Worm (Caenorhabditis elegans): ENCODE results near the gene ZK688.12.
"Not testable (repeated sequence)": the region's sequence is repeated elsewhere in the genome, so short reads cannot be mapped to it uniquely, and the experiment has no call there.

Gene ZK688.12

ce11 chrIII:7913488-7913887 lies at the start of gene ZK688.12:
TSS of gene ZK688.12 (minus strand) at chrIII:7913588.
- TF ChIP-seq ztf-25 (GFP tag; IDR thresholded peaks at IDR 0.05) (no peak), snpc-1.3 (tag; optimal IDR thresholded peaks at IDR 0.05; ENCODE audit: insufficient read depth) (no peak), chd-7 (tag; optimal IDR thresholded peaks at IDR 0.05) (no peak), F22D6.2 (tag; optimal IDR thresholded peaks at IDR 0.05) (no peak), hsf-1 (GFP tag; IDR thresholded peaks at IDR 0.05) (no peak), xnd-1 (tag; optimal IDR thresholded peaks at IDR 0.05) (no peak), madf-8 (GFP tag; conservative IDR thresholded peaks at IDR 0.05) (no peak), snpc-3.4 (tag; optimal IDR thresholded peaks at IDR 0.05) (no peak)

- not testable (repeated sequence) for TF ChIP-seq nhr-27 (tag; optimal IDR thresholded peaks at IDR 0.05); bed-1 (GFP tag; IDR thresholded peaks at IDR 0.05); ztf-18 (tag; optimal IDR thresholded peaks at IDR 0.05)
Measured at ce11 chrIII:7962641-7963040, 49.3 kb upstream of the ZK688.12 start, which contains the start of gene F54H12.4. TSS of gene F54H12.4 (minus strand) at chrIII:7962741.

DNA sequence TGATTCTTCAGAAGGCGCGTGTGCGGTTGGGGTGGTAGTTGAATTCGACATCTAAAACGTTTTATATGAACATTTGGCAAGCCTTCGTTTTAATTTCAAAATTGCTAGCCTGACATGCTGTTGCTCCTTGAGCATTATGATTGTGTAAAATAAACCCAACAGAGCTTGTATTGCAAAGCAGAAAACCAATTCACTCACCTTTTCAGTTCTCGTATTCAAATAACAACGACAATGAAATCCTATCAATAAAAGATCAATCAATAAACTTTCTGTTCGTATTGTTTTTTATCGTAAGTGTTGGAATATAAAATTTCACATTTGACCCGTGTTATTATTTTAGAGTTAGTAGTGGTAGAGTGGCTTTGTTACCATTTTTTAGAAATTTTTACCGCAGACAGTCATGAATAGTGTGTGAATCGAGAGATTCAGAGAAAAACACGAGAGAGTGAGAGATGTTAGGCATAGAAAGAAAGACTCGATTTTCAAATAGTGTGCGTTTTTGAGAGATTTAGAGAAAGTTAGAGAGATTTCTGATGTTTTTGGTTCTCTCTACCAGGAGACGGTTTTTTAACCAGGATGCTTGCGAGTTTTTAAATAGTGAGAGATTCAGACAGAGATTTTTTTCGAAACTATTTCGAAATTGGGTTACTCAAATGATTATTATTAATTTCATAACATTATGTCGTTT lies 45.7 kb upstream of the ZK688.12 start, which contains the start of gene F54H12.10:
F54H12.10 (minus strand) TSS at position 51 of the 688 bp plus-strand sequence.
- TF ChIP-seq B0261.1 (tag; optimal IDR thresholded peaks at IDR 0.05) = peak; percentile 43
- TF ChIP-seq cebp-1 (GFP tag; IDR thresholded peaks at IDR 0.05) = not testable (repeated sequence)
- peak; percentile 40 for TF ChIP-seq cebp-1 (tag; optimal IDR thresholded peaks at IDR 0.05)
- TF ChIP-seq nfyb-1 (GFP tag; IDR thresholded peaks at IDR 0.05) = peak; percentile 58; the same call in 1 of the 2 replicates
- TF ChIP-seq hmg-1.2 (GFP tag; IDR thresholded peaks at IDR 0.05) = peak; percentile 72; the same call in 1 of the 2 replicates
- peak; percentile 32 for TF ChIP-seq rpc-1 (optimal IDR thresholded peaks at IDR 0.05)
- TF ChIP-seq rpc-1 (tag; optimal IDR thresholded peaks at IDR 0.05) = peak; percentile 66
- peak; percentile 0 for TF ChIP-seq tbp1 (GFP tag; optimal IDR thresholded peaks at IDR 0.05)

- TF ChIP-seq hmg-1.2 (GFP tag; IDR thresholded peaks at IDR 0.05) (peak; percentile 85), T07F8.4 (tag; optimal IDR thresholded peaks at IDR 0.05) (no peak)
Measured at ce11 chrIII:7958085-7958484, 44.7 kb upstream of the ZK688.12 start, which contains the start of gene C29E4.11. TSS of gene C29E4.11 (minus strand) at chrIII:7958114.

DNA sequence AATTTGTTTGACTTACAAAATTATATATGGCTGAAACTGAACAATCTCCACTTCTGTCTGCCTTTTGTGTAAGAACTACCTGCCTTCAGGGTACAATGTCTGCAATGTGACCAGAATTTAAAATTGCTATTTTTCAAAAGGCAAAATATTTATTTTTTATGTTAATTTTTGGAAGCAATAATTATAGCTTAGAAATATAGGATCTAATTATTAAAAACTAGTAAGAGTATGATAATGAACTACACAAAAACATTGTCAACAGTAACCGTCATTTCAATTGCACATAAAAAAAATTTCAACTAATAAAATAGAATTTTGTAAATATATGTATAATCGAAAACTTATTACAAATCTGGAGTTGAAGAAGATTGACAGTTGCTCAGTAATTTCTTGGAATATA lies 43.6 kb upstream of the ZK688.12 start, which contains the start of gene C29E4.9:
C29E4.9 (minus strand) TSS at position 101 of the 400 bp plus-strand sequence.
- no peak for TF ChIP-seq F57A8.1 (GFP tag; optimal IDR thresholded peaks at IDR 0.05)
- TF ChIP-seq bed-2 (GFP tag; IDR thresholded peaks at IDR 0.05) = no peak

DNA sequence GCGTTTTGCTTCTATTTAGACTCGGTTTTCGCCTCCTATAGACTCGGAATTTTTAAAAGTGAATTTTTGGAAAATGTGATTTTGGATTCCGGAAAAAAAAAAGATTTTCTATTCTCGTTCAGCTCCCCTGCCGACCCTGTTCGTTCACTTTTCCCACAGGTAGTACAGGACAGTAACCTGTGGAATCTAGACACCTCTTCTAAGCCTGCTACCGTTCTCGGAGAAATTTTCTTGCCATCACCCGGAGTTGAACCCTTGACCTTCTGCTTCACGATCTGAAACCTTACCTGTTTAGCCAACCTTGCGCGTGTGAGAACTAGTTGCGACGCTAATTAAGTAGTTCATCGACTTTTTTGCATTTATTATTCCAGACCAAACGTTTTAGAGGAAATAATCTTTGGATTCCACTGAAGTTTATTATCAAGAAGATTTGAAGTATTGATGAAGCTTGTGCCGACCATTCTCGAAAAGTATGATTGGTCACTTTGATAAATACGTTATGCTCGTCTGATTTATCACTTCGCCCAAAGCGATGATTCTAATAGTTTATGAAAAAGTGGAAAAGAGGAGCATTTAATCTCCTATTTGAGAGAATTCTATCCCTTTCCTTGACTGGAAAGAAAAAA lies 40.4 kb upstream of the ZK688.12 start:
- TF ChIP-seq F37B4.10 (GFP tag; IDR thresholded peaks at IDR 0.05) (0 out of 2 replicates have a peak, but pooled peaks have one; percentile 78), ztf-25 (GFP tag; IDR thresholded peaks at IDR 0.05) (0 out of 2 replicates have a peak, but pooled peaks have one; percentile 42), egl-44 (GFP tag; IDR thresholded peaks at IDR 0.05) (peak; percentile 91), ceh-58 (GFP tag; IDR thresholded peaks at IDR 0.05) (0 out of 2 replicates have a peak, but pooled peaks have one; percentile 85), C17E4.6 (GFP tag; IDR thresholded peaks at IDR 0.05) (peak; percentile 61; the same call in 1 of the 2 replicates), attf-6 (GFP tag; IDR thresholded peaks at IDR 0.05) (peak; percentile 73), rpc-1 (optimal IDR thresholded peaks at IDR 0.05) (peak; percentile 2), rpc-1 (tag; optimal IDR thresholded peaks at IDR 0.05) (peak; percentile 59), ekl-4 (GFP tag; IDR thresholded peaks at IDR 0.05) (peak; percentile 62; the same call in 1 of the 2 replicates), attf-3 (GFP tag; conservative IDR thresholded peaks at IDR 0.05) (peak; percentile 47; the same call in 1 of the 2 replicates), D2030.7 (GFP tag; IDR thresholded peaks at IDR 0.05) (peak; percentile 87), madf-3 (GFP tag; IDR thresholded peaks at IDR 0.05) (peak; percentile 54; the same call in 1 of the 2 replicates), hmg-1.2 (GFP tag; IDR thresholded peaks at IDR 0.05) (peak; percentile 39), cebp-2 (GFP tag; IDR thresholded peaks at IDR 0.05) (0 out of 2 replicates have a peak, but pooled peaks have one; percentile 49), F39B2.1 (GFP tag; IDR thresholded peaks at IDR 0.05) (0 out of 2 replicates have a peak, but pooled peaks have one; percentile 63), Y95B8A.8 (GFP tag; IDR thresholded peaks at IDR 0.05) (peak; percentile 54; the same call in 1 of the 2 replicates), hsf-1 (GFP tag; IDR thresholded peaks at IDR 0.05) (peak; percentile 75), tbp1 (GFP tag; optimal IDR thresholded peaks at IDR 0.05) (peak; percentile 71), Y79H2A.3 (GFP tag; conservative IDR thresholded peaks at IDR 0.05) (peak; percentile 63; the same call in 1 of the 2 replicates), B0261.1 (tag; optimal IDR thresholded peaks at IDR 0.05) (peak; percentile 49), rcor-1 (GFP tag; IDR thresholded peaks at IDR 0.05) (peak; percentile 58)
